Fruit fly (Drosophila melanogaster) whole organism, embryonic: ENCODE data around the gene CG13924.

Experiments
- BEAF-32 ChIP-seq: fragments of 200-800 bp; sonication (Bioruptor generic); optimal IDR thresholded peaks from 3 replicates; lab custom pipeline; 2017; ENCODE audit warnings: missing biosample characterization, missing genetic modification characterization, mild to moderate bottlenecking, moderate library complexity, missing genetic modification reagents
- CG1024 ChIP-seq: fragments of 200-800 bp; sonication (Bioruptor generic); IDR thresholded peaks from 2 replicates; pipeline ENCODE4 v1.3.6; 2022; ENCODE audit warnings: missing biosample characterization, missing genetic modification characterization
- CG11723 ChIP-seq: fragments of 200-800 bp; sonication (Bioruptor generic); optimal IDR thresholded peaks from 2 replicates; lab custom pipeline; 2017; ENCODE audit warnings: missing biosample characterization, mild to moderate bottlenecking, missing genetic modification characterization
- CG12104 ChIP-seq: fragments of 200-800 bp; sonication (Bioruptor generic); optimal IDR thresholded peaks from 3 replicates; lab custom pipeline; 2016; ENCODE audit warnings: missing biosample characterization, missing genetic modification characterization
- CG12155 ChIP-seq: fragments of 200-800 bp; sonication (Bioruptor generic); optimal IDR thresholded peaks from 3 replicates; lab custom pipeline; 2016; ENCODE audit warnings: missing biosample characterization, missing genetic modification characterization
- CG13894 ChIP-seq: fragments of 200-800 bp; sonication (Bioruptor generic); optimal IDR thresholded peaks from 3 replicates; lab custom pipeline; 2018; ENCODE audit warnings: missing biosample characterization, mild to moderate bottlenecking, missing genetic modification characterization, moderate library complexity
- CG14860 ChIP-seq: fragments of 200-800 bp; sonication (Bioruptor generic); IDR thresholded peaks from 3 replicates; pipeline ENCODE4 v1.3.6; 2022; ENCODE audit warnings: missing biosample characterization, missing genetic modification characterization; ENCODE audit not compliant: partially characterized antibody
- CG15269 ChIP-seq: fragments of 200-800 bp; sonication (Bioruptor generic); optimal IDR thresholded peaks from 2 replicates; lab custom pipeline; 2018; ENCODE audit warnings: missing biosample characterization, mild to moderate bottlenecking, missing genetic modification characterization, moderate library complexity
- CG15601 ChIP-seq: fragments of 200-800 bp; sonication (Bioruptor generic); optimal IDR thresholded peaks from 3 replicates; lab custom pipeline; 2019; ENCODE audit warnings: missing biosample characterization, mild to moderate bottlenecking, missing genetic modification characterization, moderate library complexity
- CG1602 ChIP-seq: fragments of 200-800 bp; sonication (Bioruptor generic); optimal IDR thresholded peaks from 3 replicates; lab custom pipeline; 2016; ENCODE audit warnings: missing biosample characterization, missing genetic modification characterization
- CG16813 ChIP-seq: fragments of 200-800 bp; sonication (Bioruptor generic); IDR thresholded peaks from 3 replicates; pipeline ENCODE4 v1.3.6; 2022; ENCODE audit warnings: missing biosample characterization, missing genetic modification characterization; ENCODE audit not compliant: partially characterized antibody
- CG17359 ChIP-seq: fragments of 200-800 bp; sonication (Bioruptor generic); optimal IDR thresholded peaks from 3 replicates; lab custom pipeline; 2018; ENCODE audit warnings: missing biosample characterization, mild to moderate bottlenecking, missing genetic modification characterization, moderate library complexity
- CG17568 ChIP-seq: fragments of 200-800 bp; sonication (Bioruptor generic); optimal IDR thresholded peaks from 2 replicates; lab custom pipeline; 2018; ENCODE audit warnings: missing biosample characterization, mild to moderate bottlenecking, missing genetic modification characterization, moderate library complexity
- CG3726 ChIP-seq: fragments of 200-800 bp; sonication (Bioruptor generic); IDR thresholded peaks from 3 replicates; pipeline ENCODE4, ENCODE4 v1.3.6; 2022; ENCODE audit warnings: missing biosample characterization, missing genetic modification characterization
- CG6254 ChIP-seq: fragments of 200-800 bp; sonication (Bioruptor generic); optimal IDR thresholded peaks from 3 replicates; lab custom pipeline; 2017; ENCODE audit warnings: mild to moderate bottlenecking, missing biosample characterization, missing genetic modification reagents, missing genetic modification characterization
- CG6813 ChIP-seq: fragments of 200-800 bp; sonication (Bioruptor generic); optimal IDR thresholded peaks from 2 replicates; lab custom pipeline; 2017; ENCODE audit warnings: missing biosample characterization, missing genetic modification characterization, mild to moderate bottlenecking, moderate library complexity, missing genetic modification reagents
- CG7786 ChIP-seq: fragments of 200-800 bp; sonication (Bioruptor generic); optimal IDR thresholded peaks from 2 replicates; lab custom pipeline; 2016; ENCODE audit warnings: missing biosample characterization, missing genetic modification characterization
- CG7987 ChIP-seq: fragments of 200-800 bp; sonication (Bioruptor generic); optimal IDR thresholded peaks from 2 replicates; lab custom pipeline; 2018; ENCODE audit warnings: missing biosample characterization, mild to moderate bottlenecking, missing genetic modification characterization, moderate library complexity
- CG8290 ChIP-seq, 3 experiments: fragments of 200-800 bp; sonication (Bioruptor generic); optimal IDR thresholded peaks; 2 replicates each; lab custom pipeline; 2016 to 2019; ENCODE audit warnings: missing biosample characterization in 3 of 3, missing genetic modification characterization in 3 of 3, mild to moderate bottlenecking in 2 of 3, moderate library complexity in 1 of 3
- CG9609 ChIP-seq: fragments of 200-800 bp; sonication (Bioruptor generic); optimal IDR thresholded peaks from 3 replicates; lab custom pipeline; 2016; ENCODE audit warnings: missing biosample characterization, missing genetic modification characterization
- CoRest ChIP-seq: fragments of 200-800 bp; sonication (Bioruptor generic); optimal IDR thresholded peaks from 3 replicates; lab custom pipeline; 2018; ENCODE audit warnings: missing biosample characterization, mild to moderate bottlenecking, missing genetic modification characterization, moderate library complexity
- Doc3 ChIP-seq: fragments of 200-800 bp; sonication (Bioruptor generic); IDR thresholded peaks from 3 replicates; pipeline ENCODE4 v1.3.6; 2022; ENCODE audit warnings: missing biosample characterization, missing genetic modification characterization; ENCODE audit not compliant: partially characterized antibody
- HLH4C ChIP-seq: fragments of 200-800 bp; sonication (Bioruptor generic); IDR thresholded peaks from 3 replicates; pipeline ENCODE4 v1.3.6; 2022; ENCODE audit warnings: missing biosample characterization, missing genetic modification characterization; ENCODE audit not compliant: partially characterized antibody
- HLHmδ ChIP-seq: fragments of 200-800 bp; sonication (Bioruptor generic); optimal IDR thresholded peaks from 2 replicates; lab custom pipeline; 2018; ENCODE audit warnings: missing biosample characterization, mild to moderate bottlenecking, missing genetic modification characterization, moderate library complexity
- HmgZ ChIP-seq: fragments of 200-800 bp; sonication (Bioruptor generic); optimal IDR thresholded peaks from 2 replicates; lab custom pipeline; 2018; ENCODE audit warnings: missing biosample characterization, mild to moderate bottlenecking, missing genetic modification characterization
- MBD-R2 ChIP-seq: fragments of 200-800 bp; sonication (Bioruptor generic); IDR thresholded peaks from 2 replicates; pipeline ENCODE4 v1.3.6; 2022; ENCODE audit warnings: missing biosample characterization, missing genetic modification characterization
- Meics ChIP-seq: fragments of 200-800 bp; sonication (Bioruptor generic); optimal IDR thresholded peaks from 2 replicates; lab custom pipeline; 2017; ENCODE audit warnings: missing biosample characterization, mild to moderate bottlenecking, missing genetic modification characterization
- NC2β ChIP-seq: fragments of 200-800 bp; sonication (Bioruptor generic); optimal IDR thresholded peaks from 2 replicates; lab custom pipeline; 2016; ENCODE audit warnings: missing biosample characterization, missing genetic modification characterization
- NFAT ChIP-seq: fragments of 200-800 bp; sonication (Bioruptor generic); IDR thresholded peaks from 2 replicates; pipeline ENCODE4 v1.3.6; 2022; ENCODE audit warnings: missing biosample characterization, missing genetic modification characterization
- Neu2 ChIP-seq: fragments of 200-800 bp; sonication (Bioruptor generic); optimal IDR thresholded peaks from 3 replicates; lab custom pipeline; 2016; ENCODE audit warnings: missing biosample characterization, missing genetic modification characterization, borderline replicate concordance
- Nf-YC ChIP-seq: fragments of 200-800 bp; optimal IDR thresholded peaks from 3 replicates; lab custom pipeline; 2019; ENCODE audit warnings: missing biosample characterization, mild to moderate bottlenecking, missing genetic modification characterization, moderate library complexity
- Opbp ChIP-seq: fragments of 200-800 bp; sonication (Bioruptor generic); IDR thresholded peaks from 3 replicates; pipeline ENCODE4 v1.3.6; 2022; ENCODE audit warnings: missing biosample characterization, missing genetic modification characterization; ENCODE audit not compliant: partially characterized antibody
- Stat92E ChIP-seq, 3 experiments: fragments of >200 bp in 2 of 3; fragments of 200-800 bp in 1 of 3; sonication (Bioruptor generic) in 1 of 3; optimal IDR thresholded peaks; 2 replicates each; lab custom pipeline; 2017 to 2019; ENCODE audit warnings: missing biosample characterization in 3 of 3, missing genetic modification characterization in 3 of 3, mild to moderate bottlenecking in 1 of 3, moderate library complexity in 1 of 3
- TFAM ChIP-seq: fragments of 200-800 bp; sonication (Bioruptor generic); optimal IDR thresholded peaks from 2 replicates; lab custom pipeline; 2017; ENCODE audit warnings: missing biosample characterization, missing genetic modification characterization, inconsistent platforms
- abd-A ChIP-seq: fragments of 200-800 bp; sonication (Bioruptor generic); optimal IDR thresholded peaks from 3 replicates; lab custom pipeline; 2019; ENCODE audit warnings: missing biosample characterization, mild to moderate bottlenecking, missing genetic modification characterization, moderate library complexity
- cwo ChIP-seq: fragments of 200-800 bp; sonication (Bioruptor generic); optimal IDR thresholded peaks from 3 replicates; lab custom pipeline; 2017; ENCODE audit warnings: missing biosample characterization, missing genetic modification characterization, mild to moderate bottlenecking, moderate library complexity, missing genetic modification reagents
- danr ChIP-seq: fragments of 200-800 bp; sonication (Bioruptor generic); IDR thresholded peaks from 2 replicates; pipeline ENCODE4 v1.3.6; 2022; ENCODE audit warnings: missing biosample characterization, missing genetic modification characterization
- eve ChIP-seq, 2 experiments: fragments of >200 bp; optimal IDR thresholded peaks; 2 replicates each; lab custom pipeline; 2017; ENCODE audit warnings: missing biosample characterization in 2 of 2, missing genetic modification characterization in 2 of 2
- gfzf ChIP-seq: fragments of 200-800 bp; sonication (Bioruptor generic); optimal IDR thresholded peaks from 2 replicates; lab custom pipeline; 2016; ENCODE audit warnings: missing biosample characterization, mild to moderate bottlenecking, missing genetic modification characterization, moderate library complexity
- jumu ChIP-seq: fragments of 200-800 bp; sonication (Bioruptor generic); optimal IDR thresholded peaks from 3 replicates; lab custom pipeline; 2016; ENCODE audit warnings: missing biosample characterization, missing genetic modification characterization
- lilli ChIP-seq: fragments of 200-800 bp; sonication (Bioruptor generic); optimal IDR thresholded peaks from 3 replicates; lab custom pipeline; 2016; ENCODE audit warnings: missing biosample characterization, missing genetic modification characterization
- mirr ChIP-seq: fragments of 200-800 bp; sonication (Bioruptor generic); optimal IDR thresholded peaks from 3 replicates; lab custom pipeline; 2018; ENCODE audit warnings: missing biosample characterization, mild to moderate bottlenecking, missing genetic modification characterization
- mld ChIP-seq: fragments of 200-800 bp; sonication (Bioruptor generic); IDR thresholded peaks from 3 replicates; pipeline ENCODE4 v1.3.6; 2022; ENCODE audit warnings: missing biosample characterization, missing genetic modification characterization; ENCODE audit not compliant: partially characterized antibody
- pan ChIP-seq, 4 experiments: fragments of >200 bp in 3 of 4; fragments of 200-800 bp in 1 of 4; sonication (Bioruptor generic) in 1 of 4; optimal IDR thresholded peaks in 3 of 4; IDR thresholded peaks in 1 of 4; 2 replicates each; pipeline versions ENCODE4 v1.3.6 to Lab custom; 2017 to 2022; ENCODE audit warnings: missing biosample characterization in 2 of 4, missing genetic modification characterization in 2 of 4, mixed read lengths in 1 of 4
- pho ChIP-seq: fragments of 200-800 bp; sonication (Bioruptor generic); optimal IDR thresholded peaks from 2 replicates; lab custom pipeline; 2016; ENCODE audit warnings: missing biosample characterization, missing genetic modification characterization
- prd ChIP-seq, 3 experiments: fragments of >200 bp in 2 of 3; fragments of 200-800 bp in 1 of 3; sonication (Bioruptor generic) in 1 of 3; optimal IDR thresholded peaks in 2 of 3; IDR thresholded peaks in 1 of 3; 2 replicates in 2 of 3; 3 replicates in 1 of 3; pipeline versions ENCODE4 v1.3.6 to Lab custom; 2017 to 2022; ENCODE audit warnings: missing biosample characterization in 1 of 3, missing genetic modification characterization in 1 of 3
- psq ChIP-seq: fragments of 200-800 bp; sonication (Bioruptor generic); optimal IDR thresholded peaks from 2 replicates; lab custom pipeline; 2017; ENCODE audit warnings: missing biosample characterization, missing genetic modification characterization
- tio ChIP-seq: fragments of 200-800 bp; sonication (Bioruptor generic); optimal IDR thresholded peaks from 2 replicates; lab custom pipeline; 2017; ENCODE audit warnings: missing biosample characterization, missing genetic modification characterization, inconsistent platforms

The CG13924 gene

dm6 chr3L:1890941-1891340 lies 21.1 kb downstream of the CG13924 start (continued):
- TF ChIP-seq CG8290 (GFP tag; optimal IDR thresholded peaks at IDR 0.05; lab: Kevin White, UChicago) (no peak), CG8290 (tag; optimal IDR thresholded peaks at IDR 0.05; lab: Kevin White, UChicago) (no peak), TFAM (GFP tag; lab: Kevin White, UChicago) (no peak), pho (GFP tag; lab: Kevin White, UChicago) (no peak), CG15601 (tag; lab: Kevin White, UChicago) (no peak), danr (GFP tag; lab: Robert Waterston, UW) (no peak), Stat92E (GFP tag; optimal IDR thresholded peaks at IDR 0.05; lab: Kevin White, UChicago) (no peak), CoRest (tag; lab: Kevin White, UChicago) (no peak), CG12104 (GFP tag; lab: Kevin White, UChicago) (no peak), CG1024 (GFP tag; lab: Robert Waterston, UW) (no peak), CG11723 (GFP tag; lab: Kevin White, UChicago) (no peak), CG1602 (GFP tag; lab: Kevin White, UChicago) (no peak), CG12155 (GFP tag; lab: Kevin White, UChicago) (peak; percentile 83), HmgZ (tag; lab: Kevin White, UChicago) (peak; percentile 20), NFAT (no peak), CG17359 (tag; lab: Kevin White, UChicago) (no peak), CG7786 (GFP tag; lab: Kevin White, UChicago) (no peak), Opbp (GFP tag; lab: Robert Waterston, UW) (peak; percentile 21; the same call in 1 of the 3 replicates), abd-A (tag; lab: Kevin White, UChicago) (no peak), jumu (no peak), gfzf (GFP tag; lab: Kevin White, UChicago) (peak; percentile 47), Doc3 (GFP tag; lab: Robert Waterston, UW) (no peak; the same call in 2 of the 3 replicates), NC2β (no peak), BEAF-32 (peak; percentile 20), psq (no peak), MBD-R2 (no peak), cwo (GFP tag; lab: Kevin White, UChicago) (no peak), Meics (GFP tag; lab: Kevin White, UChicago) (no peak), CG13894 (no peak), eve (GFP tag; optimal IDR thresholded peaks at IDR 0.05; lab: Kevin White, UChicago) (no peak), CG6254 (GFP tag; lab: Kevin White, UChicago) (no peak), CG3726 (GFP tag; lab: Robert Waterston, UW) (no peak), HLH4C (GFP tag; lab: Robert Waterston, UW) (no peak), pan (optimal IDR thresholded peaks at IDR 0.05; lab: Kevin White, UChicago) (no peak), pan (GFP tag; optimal IDR thresholded peaks at IDR 0.05 in 1 of 2, IDR thresholded peaks at IDR 0.05 in 1 of 2) (no peak), lilli (no peak), CG16813 (GFP tag; lab: Robert Waterston, UW) (0 out of 3 replicates have a peak, but pooled peaks have one; percentile 39), Neu2 (GFP tag; lab: Kevin White, UChicago) (no peak), mirr (GFP tag; lab: Kevin White, UChicago) (no peak), CG15269 (tag; lab: Kevin White, UChicago) (no peak), tio (no peak), HLHmδ (GFP tag; lab: Kevin White, UChicago) (no peak), mld (GFP tag; lab: Robert Waterston, UW) (no peak), CG14860 (GFP tag; lab: Robert Waterston, UW) (no peak; the same call in 2 of the 3 replicates), prd (optimal IDR thresholded peaks at IDR 0.05; lab: Kevin White, UChicago) (no peak), prd (GFP tag; IDR thresholded peaks at IDR 0.05; lab: Robert Waterston, UW) (no peak), CG6813 (GFP tag; lab: Kevin White, UChicago) (no peak), CG9609 (GFP tag; lab: Kevin White, UChicago) (no peak), CG7987 (GFP tag; lab: Kevin White, UChicago) (no peak), CG17568 (GFP tag; lab: Kevin White, UChicago) (no peak), Nf-YC (tag; lab: Kevin White, UChicago) (no peak)
